Worm (Caenorhabditis elegans) whole organism, late embryonic: Measurements from ENCODE around the gene B0336.7.

Experiments used
- C08G9.2 ChIP-seq: sonication (generic microtip); optimal IDR thresholded peaks from 2 replicates; lab custom pipeline; 2016; ENCODE audit warnings: mild to moderate bottlenecking, missing genetic modification characterization, moderate library complexity, missing compliant biosample characterization
- ceh-31 ChIP-seq: sonication (generic microtip); optimal IDR thresholded peaks from 2 replicates; lab custom pipeline; 2016; ENCODE audit warnings: missing genetic modification characterization, missing compliant biosample characterization
- ceh-9 ChIP-seq: sonication (generic microtip); optimal IDR thresholded peaks from 2 replicates; lab custom pipeline; 2016; ENCODE audit warnings: mild to moderate bottlenecking, missing genetic modification characterization, inconsistent platforms, missing compliant biosample characterization
- dve-1 ChIP-seq: sonication (generic microtip); optimal IDR thresholded peaks from 2 replicates; lab custom pipeline; 2017; ENCODE audit warnings: antibody characterized with exemption, mild to moderate bottlenecking, missing genetic modification characterization, missing compliant biosample characterization
- eyg-1 ChIP-seq: sonication (generic microtip); optimal IDR thresholded peaks from 2 replicates; lab custom pipeline; 2016; ENCODE audit warnings: missing genotype, missing genetic modification characterization, missing compliant biosample characterization
- hlh-30 ChIP-seq: sonication (generic microtip); optimal IDR thresholded peaks from 2 replicates; lab custom pipeline; 2017; ENCODE audit warnings: antibody characterized with exemption, missing genetic modification characterization, missing compliant biosample characterization; ENCODE audit not compliant: insufficient read depth
- lin-11 ChIP-seq: fragments of 200-800 bp; sonication (Bioruptor generic); optimal IDR thresholded peaks from 2 replicates; lab custom pipeline; 2018; ENCODE audit warnings: mild to moderate bottlenecking, missing genetic modification characterization, missing compliant biosample characterization
- nfya-1 ChIP-seq: sonication (generic microtip); optimal IDR thresholded peaks from 2 replicates; lab custom pipeline; 2017; ENCODE audit warnings: missing genetic modification characterization, mild to moderate bottlenecking, missing compliant biosample characterization, antibody characterized with exemption, moderate library complexity
- pha-4 ChIP-seq: fragments of 150-350 bp; optimal IDR thresholded peaks from 2 replicates; lab custom pipeline; 2018; ENCODE audit warnings: missing biosample characterization, missing genetic modification reagents, missing genetic modification characterization
- ref-2 ChIP-seq: sonication (generic microtip); optimal IDR thresholded peaks from 2 replicates; lab custom pipeline; 2016; ENCODE audit warnings: missing genetic modification characterization, missing compliant biosample characterization
- sox-4 ChIP-seq: sonication (generic microtip); optimal IDR thresholded peaks from 2 replicates; lab custom pipeline; 2017; ENCODE audit warnings: mild to moderate bottlenecking, missing genetic modification characterization, inconsistent platforms, missing compliant biosample characterization

ce11 chrIII:5719105-5719831, 22.1 kb upstream of the B0336.7 start:
- TF ChIP-seq sox-4 (tag; lab: Kevin White, UChicago) = no peak
- no peak for TF ChIP-seq hlh-30 (tag; lab: Kevin White, UChicago)
- TF ChIP-seq ref-2 (tag; lab: Kevin White, UChicago) = no peak
- TF ChIP-seq C08G9.2 = no peak
- TF ChIP-seq nfya-1 (tag; lab: Kevin White, UChicago) = no peak
- TF ChIP-seq dve-1 = no peak
- no peak for TF ChIP-seq eyg-1 (tag; lab: Kevin White, UChicago)
- no peak for TF ChIP-seq ceh-31 (tag; lab: Kevin White, UChicago)
- no peak for TF ChIP-seq ceh-9
- no peak for TF ChIP-seq pha-4 (tag; lab: Kevin White, UChicago)
- TF ChIP-seq lin-11 (tag; lab: Kevin White, UChicago) = no peak
